Worm (Caenorhabditis elegans): ENCODE measurements around the gene F56D5.6.

F56D5.6 gene

DNA sequence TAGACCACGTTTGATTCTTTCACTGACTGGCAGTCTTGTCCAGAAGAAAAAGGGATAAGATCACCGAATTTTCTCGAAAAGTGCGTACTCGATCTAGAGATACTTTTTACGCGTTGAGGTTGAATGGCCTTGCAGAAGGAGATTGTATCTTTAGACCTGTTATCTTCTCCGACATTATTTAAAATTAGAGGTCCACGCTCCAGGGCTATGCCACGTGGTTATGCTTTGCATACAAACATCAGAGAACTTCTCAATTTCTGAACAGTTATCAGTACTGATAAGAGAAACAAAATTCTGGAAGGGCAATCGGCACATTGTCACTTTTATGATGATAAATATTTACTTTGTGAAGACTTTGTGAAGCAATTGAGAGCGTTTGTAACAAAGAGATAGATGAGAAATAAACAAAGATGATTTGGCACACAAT, 40.4 kb downstream of the F56D5.6 start (continued):
- TF ChIP-seq nhr-237 (tag; optimal IDR thresholded peaks at IDR 0.05) (no peak), ZK546.5 (tag; optimal IDR thresholded peaks at IDR 0.05) (no peak), unc-39 (tag; optimal IDR thresholded peaks at IDR 0.05) (no peak), egl-27 (tag; optimal IDR thresholded peaks at IDR 0.05) (peak; percentile 11), snpc-4 (tag; optimal IDR thresholded peaks at IDR 0.05) (no peak), nhr-25 (tag; optimal IDR thresholded peaks at IDR 0.05) (peak; percentile 17), ceh-82 (tag; optimal IDR thresholded peaks at IDR 0.05) (no peak), R02D3.7 (tag; optimal IDR thresholded peaks at IDR 0.05) (no peak), ztf-11 (tag; optimal IDR thresholded peaks at IDR 0.05) (no peak)

DNA sequence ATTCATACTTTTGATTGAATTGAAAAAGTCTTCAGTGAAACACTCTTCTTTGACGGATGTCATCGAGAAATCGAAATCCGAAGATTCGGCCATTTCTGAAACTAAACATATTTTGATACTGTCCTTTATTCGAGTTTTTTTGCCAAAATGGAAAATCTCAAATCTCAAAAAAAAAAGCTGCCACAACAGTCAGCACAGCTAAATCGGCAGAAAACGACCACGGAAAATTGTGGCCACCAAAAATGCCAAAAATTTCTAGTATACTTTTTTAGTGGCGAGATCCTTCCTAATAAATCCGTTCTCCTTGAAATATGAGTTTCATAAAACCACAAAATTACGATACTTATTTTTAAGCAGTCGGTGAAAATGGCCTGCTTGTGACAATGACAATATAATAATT, 42.2 kb downstream of the F56D5.6 start, which contains the start of gene F38E11.9:
TSS of gene F38E11.9 (minus strand) at position 101 of the 400 bp plus-strand sequence.
- TF ChIP-seq unc-39 (tag; optimal IDR thresholded peaks at IDR 0.05) (no peak), nhr-25 (tag; optimal IDR thresholded peaks at IDR 0.05) (no peak), ztf-11 (tag; optimal IDR thresholded peaks at IDR 0.05) (no peak)

DNA sequence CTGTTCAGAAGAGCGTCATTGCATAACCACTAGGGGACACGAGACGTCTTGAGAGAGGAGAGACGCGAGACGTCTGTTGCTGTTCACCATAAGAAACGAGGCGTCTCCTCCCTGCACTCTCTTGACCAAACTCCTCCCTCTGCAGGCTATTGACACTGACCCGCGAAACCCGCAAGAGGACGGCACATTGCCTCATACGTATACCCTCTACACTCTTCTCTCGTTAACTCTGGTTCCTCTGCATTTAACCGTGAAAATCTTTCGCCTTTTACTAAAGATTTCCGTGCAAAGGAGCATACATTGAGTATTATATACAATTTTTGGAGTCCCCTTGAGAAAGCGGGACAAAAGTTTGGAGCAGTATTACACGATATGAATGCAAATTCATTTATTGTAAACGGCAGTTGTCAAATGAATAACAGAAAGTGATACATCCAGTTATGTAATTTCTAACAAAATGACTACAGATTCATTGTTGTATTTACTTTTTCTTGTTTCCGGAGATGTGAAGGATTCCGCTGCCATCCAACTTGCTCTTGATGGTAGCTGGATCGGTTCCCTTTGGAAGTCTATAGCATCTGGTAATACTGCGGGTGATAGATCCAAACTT, 42.8 kb downstream of the F56D5.6 start:
- TF ChIP-seq peb-1 (tag; optimal IDR thresholded peaks at IDR 0.05) (no peak), nhr-237 (tag; optimal IDR thresholded peaks at IDR 0.05) (peak; percentile 44), egl-27 (tag; optimal IDR thresholded peaks at IDR 0.05) (peak; percentile 90), skn-1 (tag; optimal IDR thresholded peaks at IDR 0.05) (peak; percentile 68), crh-2 (tag; optimal IDR thresholded peaks at IDR 0.05) (peak; percentile 95), nhr-23 (tag; optimal IDR thresholded peaks at IDR 0.05) (no peak), unc-62 (GFP tag; optimal IDR thresholded peaks at IDR 0.05) (no peak), ZK546.5 (tag; optimal IDR thresholded peaks at IDR 0.05) (peak; percentile 19), lin-39 (tag; optimal IDR thresholded peaks at IDR 0.05) (peak; percentile 28), unc-55 (GFP tag; optimal IDR thresholded peaks at IDR 0.05) (peak; percentile 83), R02D3.7 (tag; optimal IDR thresholded peaks at IDR 0.05) (peak; percentile 28), ztf-1 (GFP tag; conservative IDR thresholded peaks at IDR 0.05) (no peak), ztf-11 (tag; optimal IDR thresholded peaks at IDR 0.05) (peak; percentile 48), mbf-1 (tag; optimal IDR thresholded peaks at IDR 0.05) (no peak), blmp-1 (tag; optimal IDR thresholded peaks at IDR 0.05; ENCODE audit: insufficient read depth) (peak; percentile 81), lin-13 (GFP tag; optimal IDR thresholded peaks at IDR 0.05) (peak; percentile 92), nhr-11 (tag; optimal IDR thresholded peaks at IDR 0.05) (peak; percentile 44), elt-3 (tag; optimal IDR thresholded peaks at IDR 0.05) (no peak), elt-1 (tag; optimal IDR thresholded peaks at IDR 0.05) (no peak), F13H6.1 (tag; optimal IDR thresholded peaks at IDR 0.05) (peak; percentile 97), nhr-10 (tag; optimal IDR thresholded peaks at IDR 0.05) (peak; percentile 67), mab-5 (tag; optimal IDR thresholded peaks at IDR 0.05) (peak; percentile 72), unc-39 (tag; optimal IDR thresholded peaks at IDR 0.05) (no peak), nhr-6 (tag; optimal IDR thresholded peaks at IDR 0.05) (peak; percentile 88), lsy-2 (tag; optimal IDR thresholded peaks at IDR 0.05) (peak; percentile 84 to 92), mdl-1 (tag; optimal IDR thresholded peaks at IDR 0.05) (peak; percentile 66 to 84), nhr-129 (tag; optimal IDR thresholded peaks at IDR 0.05) (peak; percentile 95), nhr-21 (tag; optimal IDR thresholded peaks at IDR 0.05) (peak; percentile 96), snpc-4 (tag; optimal IDR thresholded peaks at IDR 0.05) (peak; percentile 99), ztf-4 (tag; optimal IDR thresholded peaks at IDR 0.05) (peak; percentile 86), fos-1 (tag; optimal IDR thresholded peaks at IDR 0.05) (peak; percentile 94), dmd-4 (tag; optimal IDR thresholded peaks at IDR 0.05) (peak; percentile 52), C34F6.9 (tag; optimal IDR thresholded peaks at IDR 0.05) (peak; percentile 94), ceh-82 (tag; optimal IDR thresholded peaks at IDR 0.05) (peak; percentile 23), ceh-16 (tag; optimal IDR thresholded peaks at IDR 0.05) (peak; percentile 66), nhr-12 (tag; optimal IDR thresholded peaks at IDR 0.05) (no peak), aly-2 (tag; optimal IDR thresholded peaks at IDR 0.05) (no peak), gmeb-1 (tag; optimal IDR thresholded peaks at IDR 0.05) (peak; percentile 76), alr-1 (tag; optimal IDR thresholded peaks at IDR 0.05) (no peak), nhr-25 (tag; optimal IDR thresholded peaks at IDR 0.05) (peak; percentile 88), Y55F3AM.14 (GFP tag; optimal IDR thresholded peaks at IDR 0.05) (peak; percentile 86), sem-4 (tag; optimal IDR thresholded peaks at IDR 0.05) (peak; percentile 93), zag-1 (tag; optimal IDR thresholded peaks at IDR 0.05) (no peak), lin-11 (tag; optimal IDR thresholded peaks at IDR 0.05) (peak; percentile 93), sma-9 (GFP tag; optimal IDR thresholded peaks at IDR 0.05) (peak; percentile 96), sma-9 (tag; optimal IDR thresholded peaks at IDR 0.05) (no peak), nhr-77 (tag; optimal IDR thresholded peaks at IDR 0.05) (peak; percentile 52), ama-1 (optimal IDR thresholded peaks at IDR 0.05) (peak; percentile 99), sma-3 (GFP tag; optimal IDR thresholded peaks at IDR 0.05) (peak; percentile 93)
